Fruit fly (Drosophila melanogaster): Measurements from ENCODE around the gene CG12104.

The CG12104 gene

DNA sequence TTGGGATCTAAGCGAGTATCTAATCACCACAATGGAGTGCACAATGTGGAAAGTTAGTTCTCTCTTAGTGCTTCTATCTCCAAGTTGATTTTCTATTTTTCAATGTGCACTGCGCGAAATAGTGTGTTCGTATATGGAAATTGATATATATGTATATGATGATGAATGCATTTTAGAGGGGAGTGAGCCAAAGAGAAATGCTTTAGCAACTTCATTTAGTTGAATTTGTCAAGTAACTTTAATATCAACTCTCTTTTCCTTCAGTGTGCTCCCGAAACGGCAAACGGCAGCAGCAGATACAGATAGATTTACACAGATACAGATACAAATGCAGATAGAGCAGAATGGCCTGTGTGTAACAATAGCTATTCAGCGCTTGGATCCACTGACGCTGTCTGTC lies 18.5 kb downstream of the CG12104 start (continued):
- peak; percentile 19 for TF ChIP-seq CG9876 (GFP tag; optimal IDR thresholded peaks at IDR 0.05)
- TF ChIP-seq exex (tag; optimal IDR thresholded peaks at IDR 0.05): no peak
- peak; percentile 66 for TF ChIP-seq Rfx (GFP tag; IDR thresholded peaks at IDR 0.05)
- TF ChIP-seq CG18262 (tag; optimal IDR thresholded peaks at IDR 0.05): peak; percentile 80
- peak; percentile 27; the same call in 1 of the 2 replicates for TF ChIP-seq gt (GFP tag; IDR thresholded peaks at IDR 0.05)
- no peak for TF ChIP-seq lbe (GFP tag; optimal IDR thresholded peaks at IDR 0.05)
- TF ChIP-seq CG14710 (tag; optimal IDR thresholded peaks at IDR 0.05): no peak
- TF ChIP-seq yki (optimal IDR thresholded peaks at IDR 0.05): no peak
- TF ChIP-seq CG4328 (GFP tag; optimal IDR thresholded peaks at IDR 0.05): no peak
- TF ChIP-seq CG4820 (GFP tag; optimal IDR thresholded peaks at IDR 0.05): no peak
- TF ChIP-seq eyg (GFP tag; optimal IDR thresholded peaks at IDR 0.05): no peak
- no peak for TF ChIP-seq unc-4 (GFP tag; IDR thresholded peaks at IDR 0.05; ENCODE audit: partially characterized antibody)
- no peak for TF ChIP-seq Dref (GFP tag; IDR thresholded peaks at IDR 0.05)
- TF ChIP-seq Hmx (GFP tag; optimal IDR thresholded peaks at IDR 0.05): no peak
- TF ChIP-seq Rx (GFP tag; IDR thresholded peaks at IDR 0.05): peak; percentile 59
- TF ChIP-seq sens-2 (GFP tag; IDR thresholded peaks at IDR 0.05): peak; percentile 53; the same call in 1 of the 2 replicates
- no peak for TF ChIP-seq slou (GFP tag; optimal IDR thresholded peaks at IDR 0.05)
- TF ChIP-seq CG7271 (tag; optimal IDR thresholded peaks at IDR 0.05): no peak
- no peak for TF ChIP-seq hb (GFP tag; IDR thresholded peaks at IDR 0.05; ENCODE audit: partially characterized antibody)
- TF ChIP-seq shn (GFP tag; optimal IDR thresholded peaks at IDR 0.05): peak; percentile 12
- peak; percentile 48 for TF ChIP-seq CG11723 (GFP tag; optimal IDR thresholded peaks at IDR 0.05)
- TF ChIP-seq CG4617 (GFP tag; optimal IDR thresholded peaks at IDR 0.05; ENCODE audit: borderline replicate concordance): peak; percentile 16
- 0 out of 3 replicates have a peak, but pooled peaks have one; percentile 56 for TF ChIP-seq Mrtf (GFP tag; IDR thresholded peaks at IDR 0.05)
- no peak for TF ChIP-seq CG9932 (GFP tag; IDR thresholded peaks at IDR 0.05)
- no peak for TF ChIP-seq da (GFP tag; optimal IDR thresholded peaks at IDR 0.05)
- TF ChIP-seq Elba2 (GFP tag; optimal IDR thresholded peaks at IDR 0.05): no peak
- TF ChIP-seq tna (GFP tag; IDR thresholded peaks at IDR 0.05; ENCODE audit: partially characterized antibody): no peak
- TF ChIP-seq CG15269 (tag; optimal IDR thresholded peaks at IDR 0.05): peak; percentile 63
- TF ChIP-seq vvl (GFP tag; IDR thresholded peaks at IDR 0.05): peak; percentile 78
- no peak for TF ChIP-seq CG16779 (GFP tag; IDR thresholded peaks at IDR 0.05)
- peak; percentile 60; the same call in 1 of the 2 replicates for TF ChIP-seq dati (GFP tag; IDR thresholded peaks at IDR 0.05)
- no peak for TF ChIP-seq Dll (GFP tag; IDR thresholded peaks at IDR 0.05; ENCODE audit: partially characterized antibody)
- TF ChIP-seq ash1 (GFP tag; optimal IDR thresholded peaks at IDR 0.05): no peak
- TF ChIP-seq dm (GFP tag; optimal IDR thresholded peaks at IDR 0.05): no peak
- TF ChIP-seq CG10147 (GFP tag; optimal IDR thresholded peaks at IDR 0.05): no peak
- no peak for TF ChIP-seq Scr (GFP tag; IDR thresholded peaks at IDR 0.05; ENCODE audit: partially characterized antibody)
- TF ChIP-seq CG18599 (GFP tag; optimal IDR thresholded peaks at IDR 0.05): no peak
- TF ChIP-seq sr (GFP tag; IDR thresholded peaks at IDR 0.05): no peak
- TF ChIP-seq NK7.1 (GFP tag; optimal IDR thresholded peaks at IDR 0.05): peak; percentile 14
- no peak for TF ChIP-seq crp (GFP tag; optimal IDR thresholded peaks at IDR 0.05)
- TF ChIP-seq abd-A (tag; optimal IDR thresholded peaks at IDR 0.05): no peak
- TF ChIP-seq CG31441 (GFP tag; IDR thresholded peaks at IDR 0.05): peak; percentile 77
- no peak for TF ChIP-seq CG6765 (GFP tag; optimal IDR thresholded peaks at IDR 0.05)
- TF ChIP-seq ken (GFP tag; IDR thresholded peaks at IDR 0.05): peak; percentile 64; the same call in 2 of the 3 replicates
- no peak for TF ChIP-seq B-H2 (GFP tag; optimal IDR thresholded peaks at IDR 0.05)
- peak; percentile 72 for TF ChIP-seq dmrt11E (tag; optimal IDR thresholded peaks at IDR 0.05)
- 0 out of 2 replicates have a peak, but pooled peaks have one; percentile 24 for TF ChIP-seq dan (GFP tag; IDR thresholded peaks at IDR 0.05)
- TF ChIP-seq sens (GFP tag): peak; percentile 93
- TF ChIP-seq HHEX (GFP tag; optimal IDR thresholded peaks at IDR 0.05): no peak
- 0 out of 2 replicates have a peak, but pooled peaks have one; percentile 50 for TF ChIP-seq CG43689 (GFP tag; IDR thresholded peaks at IDR 0.05)
- no peak for TF ChIP-seq emc (GFP tag; optimal IDR thresholded peaks at IDR 0.05)
